Fruit fly (Drosophila melanogaster): ENCODE data around the gene Ugt36D1.

DNA sequence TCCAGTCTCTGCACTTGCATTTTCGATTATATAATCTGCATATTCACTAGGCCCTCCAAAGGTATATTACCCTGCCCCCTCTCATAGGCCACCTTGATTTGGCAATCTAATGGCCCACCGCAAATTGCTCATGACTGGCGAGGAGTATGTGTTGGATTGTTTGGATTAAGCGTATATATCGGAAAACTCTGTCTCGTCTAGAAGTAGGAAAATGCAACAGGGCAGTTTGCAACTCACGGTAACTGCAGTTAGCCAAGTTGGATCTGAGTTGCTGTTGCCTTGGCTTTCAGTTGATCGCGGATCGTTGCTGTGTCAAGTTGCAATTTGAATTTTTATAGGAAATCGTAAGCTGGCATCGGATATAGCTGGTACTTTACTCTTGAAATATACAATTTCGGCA is 4.3 kb upstream of the Ugt36D1 start, which contains the start of gene Ugt36F1:
- no peak for TF ChIP-seq psq (optimal IDR thresholded peaks at IDR 0.05)
- no peak for TF ChIP-seq pan (optimal IDR thresholded peaks at IDR 0.05)
